Fruit fly (Drosophila melanogaster): ENCODE data around the gene CG8673.

DNA sequence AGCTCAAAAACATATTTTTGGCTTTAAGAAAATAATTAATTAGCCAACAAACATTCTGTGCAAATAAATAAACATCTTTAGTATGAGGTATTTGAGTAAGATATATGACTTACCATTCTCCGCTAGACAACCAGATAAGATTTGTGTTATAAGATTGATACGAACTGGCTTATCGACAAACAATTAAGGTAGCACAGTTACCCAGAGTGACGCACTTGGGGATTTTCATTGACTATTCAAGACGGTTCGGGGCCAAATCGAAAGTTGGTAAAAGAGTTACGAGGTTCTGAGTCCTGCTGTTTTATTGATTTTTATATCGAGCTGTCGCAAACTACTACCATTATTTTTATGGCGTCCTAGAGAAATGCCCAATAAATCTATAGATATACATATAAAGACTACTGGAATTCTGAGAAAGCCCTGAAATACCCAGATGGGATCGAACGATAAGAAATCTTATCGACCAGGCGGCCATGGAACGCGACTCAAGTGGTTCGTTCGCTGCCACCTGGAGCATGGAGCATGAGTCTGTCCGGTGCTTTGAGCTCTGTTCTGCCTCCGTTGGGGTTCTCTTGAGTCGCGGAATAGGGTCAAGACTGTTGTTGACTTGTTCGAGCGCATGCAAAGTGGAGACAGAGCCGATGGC is 6.0 kb downstream of the CG8673 start:
- TF ChIP-seq Sin3A (optimal IDR thresholded peaks at IDR 0.05) (no peak), h (optimal IDR thresholded peaks at IDR 0.05) (no peak), Myc (optimal IDR thresholded peaks at IDR 0.05) (no peak), psq (optimal IDR thresholded peaks at IDR 0.05) (no peak), insv (optimal IDR thresholded peaks at IDR 0.05) (no peak)
